Fruit fly (Drosophila melanogaster): ENCODE results near the gene CG34106.

DNA sequence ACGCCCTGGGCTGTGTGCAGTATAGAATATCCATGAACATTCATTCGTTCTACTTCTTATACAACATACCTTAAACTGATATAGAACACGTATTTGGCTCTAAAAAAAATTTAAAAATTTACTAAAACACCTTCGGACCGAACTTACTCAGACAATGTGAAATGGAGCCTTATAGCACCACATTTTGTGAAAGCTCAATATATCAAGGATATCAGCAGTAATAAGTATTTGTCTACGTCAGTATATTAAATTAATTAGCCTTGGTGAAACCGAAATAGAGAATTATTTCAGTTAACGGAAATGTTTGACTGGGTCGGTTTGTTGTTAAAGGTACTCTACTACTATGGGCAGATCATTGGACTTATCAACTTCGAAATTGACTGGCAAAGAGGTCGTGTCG is 45.5 kb downstream of the CG34106 start, which contains the start of gene Gr36a:
- TF ChIP-seq CG8301 (tag; optimal IDR thresholded peaks at IDR 0.05) (no peak), Snoo (tag; optimal IDR thresholded peaks at IDR 0.05) (no peak), CG8159 (tag; optimal IDR thresholded peaks at IDR 0.05) (no peak), CG34367 (tag; optimal IDR thresholded peaks at IDR 0.05) (no peak), CG4496 (GFP tag; IDR thresholded peaks at IDR 0.05) (no peak), fd96Ca (GFP tag; IDR thresholded peaks at IDR 0.05) (no peak), D1 (tag; optimal IDR thresholded peaks at IDR 0.05) (no peak), CG15710 (tag; optimal IDR thresholded peaks at IDR 0.05) (no peak), CG14655 (GFP tag; optimal IDR thresholded peaks at IDR 0.05) (no peak)
